Worm (Caenorhabditis elegans) whole organism, young adult: Measurements from ENCODE around the gene EGAP2.2.

ENCODE experiments used
- B0019.2 ChIP-seq: fragments of 200-800 bp; sonication (Bioruptor generic); conservative IDR thresholded peaks from 2 replicates; pipeline ENCODE4 v1.3.6; 2022; ENCODE audit warnings: missing genetic modification reagents, missing genetic modification characterization, missing compliant biosample characterization
- C17E4.6 ChIP-seq: fragments of 200-800 bp; sonication (Bioruptor generic); IDR thresholded peaks from 2 replicates; pipeline ENCODE4 v1.3.6; 2022; ENCODE audit warnings: missing genetic modification reagents, missing genetic modification characterization, missing compliant biosample characterization
- D2030.7 ChIP-seq: fragments of 200-800 bp; sonication (Bioruptor generic); IDR thresholded peaks from 2 replicates; pipeline ENCODE4 v1.3.6; 2022; ENCODE audit warnings: missing genetic modification reagents, missing genetic modification characterization, missing compliant biosample characterization
- F57C9.4 ChIP-seq: sonication (generic microtip); optimal IDR thresholded peaks from 2 replicates; lab custom pipeline; 2017; ENCODE audit warnings: mild to moderate bottlenecking, missing genetic modification characterization, missing compliant biosample characterization
- K11D2.4 ChIP-seq: fragments of 200-800 bp; sonication (Bioruptor generic); IDR thresholded peaks from 2 replicates; pipeline ENCODE4 v1.3.6; 2022; ENCODE audit warnings: missing genetic modification reagents, missing genetic modification characterization, missing compliant biosample characterization
- T07F8.4 ChIP-seq: sonication (generic microtip); optimal IDR thresholded peaks from 2 replicates; lab custom pipeline; 2016; ENCODE audit warnings: mild to moderate bottlenecking, missing genetic modification characterization, moderate library complexity, missing compliant biosample characterization
- Y56A3A.18 ChIP-seq: fragments of 200-800 bp; sonication (Bioruptor generic); IDR thresholded peaks from 2 replicates; pipeline ENCODE4 v1.3.6; 2022; ENCODE audit warnings: missing genetic modification reagents, missing genetic modification characterization, missing compliant biosample characterization
- Y79H2A.3 ChIP-seq: fragments of 200-800 bp; sonication (Bioruptor generic); conservative IDR thresholded peaks from 2 replicates; pipeline ENCODE4 v1.3.6; 2022; ENCODE audit warnings: missing genetic modification reagents, missing genetic modification characterization, missing compliant biosample characterization
- Y95B8A.8 ChIP-seq: fragments of 200-800 bp; sonication (Bioruptor generic); IDR thresholded peaks from 2 replicates; pipeline ENCODE4 v1.3.6; 2022; ENCODE audit warnings: missing genetic modification reagents, missing genetic modification characterization, missing compliant biosample characterization
- ZK185.1 ChIP-seq: sonication (generic microtip); optimal IDR thresholded peaks from 2 replicates; lab custom pipeline; 2016; ENCODE audit warnings: mild to moderate bottlenecking, missing genetic modification characterization, missing compliant biosample characterization; ENCODE audit not compliant: poor library complexity, severe bottlenecking
- akir-1 ChIP-seq: fragments of 200-800 bp; sonication (Bioruptor generic); optimal IDR thresholded peaks from 2 replicates; lab custom pipeline; 2018; ENCODE audit warnings: mild to moderate bottlenecking, missing genetic modification characterization, moderate library complexity, missing compliant biosample characterization
- ama-1 ChIP-seq, 3 experiments: fragments of 150-350 bp in 1 of 3; sonication (generic microtip) in 2 of 3; optimal IDR thresholded peaks; 2 replicates each; lab custom pipeline; 2014 to 2018; ENCODE audit warnings: missing biosample characterization in 2 of 3, missing genetic modification characterization in 2 of 3, missing genetic modification reagents in 2 of 3
- aptf-3 ChIP-seq: fragments of 200-800 bp; sonication (Bioruptor generic); IDR thresholded peaks from 2 replicates; pipeline ENCODE4 v1.3.6; 2022; ENCODE audit warnings: missing genetic modification characterization, missing compliant biosample characterization
- attf-3 ChIP-seq: fragments of 200-800 bp; sonication (Bioruptor generic); conservative IDR thresholded peaks from 2 replicates; pipeline ENCODE4 v1.3.6; 2022; ENCODE audit warnings: missing genetic modification reagents, missing genetic modification characterization, missing compliant biosample characterization
- bed-1 ChIP-seq: fragments of 200-800 bp; sonication (Bioruptor generic); IDR thresholded peaks from 2 replicates; pipeline ENCODE4 v1.3.6; 2022; ENCODE audit warnings: missing genetic modification reagents, missing genetic modification characterization, missing compliant biosample characterization
- ccch-3 ChIP-seq: fragments of 200-800 bp; sonication (Bioruptor generic); optimal IDR thresholded peaks from 2 replicates; lab custom pipeline; 2018; ENCODE audit warnings: mild to moderate bottlenecking, missing genetic modification characterization, missing compliant biosample characterization
- ceh-58 ChIP-seq: fragments of 200-800 bp; sonication (Bioruptor generic); IDR thresholded peaks from 2 replicates; pipeline ENCODE4 v1.3.6; 2022; ENCODE audit warnings: missing genetic modification characterization, missing compliant biosample characterization
- die-1 ChIP-seq: sonication (generic microtip); optimal IDR thresholded peaks from 2 replicates; lab custom pipeline; 2016; ENCODE audit warnings: missing genotype, mild to moderate bottlenecking, missing genetic modification characterization, missing compliant biosample characterization
- efl-1 ChIP-seq: fragments of 150-350 bp; optimal IDR thresholded peaks from 2 replicates; lab custom pipeline; 2014; ENCODE audit warnings: missing biosample characterization, missing genetic modification reagents, missing genetic modification characterization
- egl-18 ChIP-seq: fragments of 200-800 bp; sonication (Bioruptor generic); IDR thresholded peaks from 2 replicates; pipeline ENCODE4 v1.3.6; 2022; ENCODE audit warnings: missing genetic modification reagents, missing genetic modification characterization, missing compliant biosample characterization
- ekl-4 ChIP-seq: fragments of 200-800 bp; sonication (Bioruptor generic); IDR thresholded peaks from 2 replicates; pipeline ENCODE4 v1.3.6; 2022; ENCODE audit warnings: missing genetic modification reagents, missing genetic modification characterization, missing compliant biosample characterization
- hlh-12 ChIP-seq: sonication (generic microtip); optimal IDR thresholded peaks from 2 replicates; lab custom pipeline; 2016; ENCODE audit warnings: missing genetic modification characterization, missing compliant biosample characterization
- hsf-1 ChIP-seq: fragments of 200-800 bp; sonication (Bioruptor generic); IDR thresholded peaks from 2 replicates; pipeline ENCODE4 v1.3.6; 2022; ENCODE audit warnings: missing genetic modification reagents, missing genetic modification characterization, missing compliant biosample characterization
- lag-1 ChIP-seq: fragments of 200-800 bp; sonication (Bioruptor generic); IDR thresholded peaks from 2 replicates; pipeline ENCODE4 v1.3.6; 2022; ENCODE audit warnings: missing genetic modification reagents, missing genetic modification characterization, missing compliant biosample characterization
- let-607 ChIP-seq, 2 experiments: fragments of 200-800 bp in 1 of 2; sonication (Bioruptor generic) in 1 of 2; sonication (generic microtip) in 1 of 2; optimal IDR thresholded peaks; 2 replicates each; lab custom pipeline; 2016 to 2018; ENCODE audit warnings: mild to moderate bottlenecking in 2 of 2, missing compliant biosample characterization in 2 of 2, missing genetic modification characterization in 2 of 2, moderate library complexity in 2 of 2, missing genotype in 1 of 2
- lin-35 ChIP-seq, 3 experiments: fragments of 150-350 bp in 2 of 3; sonication (generic microtip) in 1 of 3; optimal IDR thresholded peaks; 2 replicates each; lab custom pipeline; 2014 to 2018; ENCODE audit warnings: missing biosample characterization in 3 of 3, missing genetic modification characterization in 3 of 3, missing genetic modification reagents in 3 of 3
- lin-54 ChIP-seq: fragments of 200-800 bp; sonication (Bioruptor generic); optimal IDR thresholded peaks from 2 replicates; lab custom pipeline; 2018; ENCODE audit warnings: mild to moderate bottlenecking, missing genetic modification characterization, missing compliant biosample characterization
- lsy-27 ChIP-seq: sonication (generic microtip); optimal IDR thresholded peaks from 2 replicates; lab custom pipeline; 2017; ENCODE audit warnings: missing genetic modification characterization, mild to moderate bottlenecking, missing compliant biosample characterization, antibody characterized with exemption, missing genotype, borderline replicate concordance; ENCODE audit not compliant: insufficient read depth
- mcd-1 ChIP-seq: fragments of 200-800 bp; sonication (Bioruptor generic); IDR thresholded peaks from 2 replicates; pipeline ENCODE4 v1.3.6; 2022; ENCODE audit warnings: missing genetic modification reagents, missing genetic modification characterization, missing compliant biosample characterization
- mel-28 ChIP-seq: sonication (generic microtip); optimal IDR thresholded peaks from 2 replicates; lab custom pipeline; 2016; ENCODE audit warnings: borderline replicate concordance, mild to moderate bottlenecking, missing genetic modification characterization, missing compliant biosample characterization
- nhr-120 ChIP-seq: fragments of 200-800 bp; sonication (Bioruptor generic); IDR thresholded peaks from 2 replicates; pipeline ENCODE4 v1.3.6; 2022; ENCODE audit warnings: missing genetic modification characterization, missing compliant biosample characterization
- nhr-27 ChIP-seq: fragments of 200-800 bp; sonication (Bioruptor generic); optimal IDR thresholded peaks from 2 replicates; lab custom pipeline; 2018; ENCODE audit warnings: mild to moderate bottlenecking, missing genetic modification characterization, moderate library complexity, missing compliant biosample characterization
- nhr-80 ChIP-seq: sonication (generic microtip); optimal IDR thresholded peaks from 2 replicates; lab custom pipeline; 2016; ENCODE audit warnings: missing genetic modification characterization, missing compliant biosample characterization
- pbrm-1 ChIP-seq: fragments of 200-800 bp; sonication (Bioruptor generic); IDR thresholded peaks from 2 replicates; pipeline ENCODE4 v1.3.6; 2022; ENCODE audit warnings: missing genetic modification reagents, missing genetic modification characterization, missing compliant biosample characterization
- rec-8 ChIP-seq, 2 experiments: sonication (generic microtip); optimal IDR thresholded peaks; 2 replicates each; lab custom pipeline; 2016; ENCODE audit warnings: mild to moderate bottlenecking in 2 of 2, missing genetic modification characterization in 2 of 2, missing genetic modification reagents in 2 of 2, missing genotype in 2 of 2, missing biosample characterization in 1 of 2, missing compliant biosample characterization in 1 of 2, moderate library complexity in 1 of 2
- snpc-3.4 ChIP-seq: sonication (generic microtip); optimal IDR thresholded peaks from 2 replicates; lab custom pipeline; 2017; ENCODE audit warnings: missing genetic modification characterization, mild to moderate bottlenecking, missing compliant biosample characterization, antibody characterized with exemption, moderate library complexity, missing genotype, missing genetic modification reagents
- zfh-2 ChIP-seq: fragments of 200-800 bp; sonication (Bioruptor generic); conservative IDR thresholded peaks from 2 replicates; pipeline ENCODE4 v1.3.6; 2022; ENCODE audit warnings: missing genetic modification reagents, missing genetic modification characterization, missing compliant biosample characterization

EGAP2.2 gene

DNA sequence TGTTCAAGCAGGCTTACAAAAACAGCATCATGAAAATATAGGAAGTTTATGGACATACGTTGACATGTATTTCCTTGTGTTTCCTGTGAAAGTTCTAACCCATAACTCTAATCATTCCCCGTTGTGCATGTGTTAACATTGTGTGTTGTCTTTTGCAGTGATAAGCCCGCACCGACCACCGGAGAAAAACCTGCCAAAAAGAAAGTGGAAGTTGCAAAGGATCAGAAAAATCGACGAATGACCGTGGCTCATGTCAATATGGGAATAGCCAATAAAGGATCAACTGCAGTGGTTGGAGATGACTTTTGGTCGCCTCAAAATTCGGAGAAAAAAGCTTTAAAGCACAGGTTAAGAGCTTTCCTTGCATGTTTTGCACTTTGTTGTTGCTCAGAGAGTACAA is 24.4 kb upstream of the EGAP2.2 start:
- TF ChIP-seq lin-35 (GFP tag; optimal IDR thresholded peaks at IDR 0.05; lab: Kevin White, UChicago) (no peak), hsf-1 (GFP tag; lab: Robert Waterston, UW) (no peak), ZK185.1 (tag; lab: Kevin White, UChicago) (no peak), nhr-120 (GFP tag; lab: Robert Waterston, UW) (no peak), ccch-3 (GFP tag; lab: Kevin White, UChicago) (no peak), egl-18 (GFP tag; lab: Robert Waterston, UW) (no peak), T07F8.4 (no peak), efl-1 (no peak), akir-1 (GFP tag; lab: Kevin White, UChicago) (no peak)

DNA sequence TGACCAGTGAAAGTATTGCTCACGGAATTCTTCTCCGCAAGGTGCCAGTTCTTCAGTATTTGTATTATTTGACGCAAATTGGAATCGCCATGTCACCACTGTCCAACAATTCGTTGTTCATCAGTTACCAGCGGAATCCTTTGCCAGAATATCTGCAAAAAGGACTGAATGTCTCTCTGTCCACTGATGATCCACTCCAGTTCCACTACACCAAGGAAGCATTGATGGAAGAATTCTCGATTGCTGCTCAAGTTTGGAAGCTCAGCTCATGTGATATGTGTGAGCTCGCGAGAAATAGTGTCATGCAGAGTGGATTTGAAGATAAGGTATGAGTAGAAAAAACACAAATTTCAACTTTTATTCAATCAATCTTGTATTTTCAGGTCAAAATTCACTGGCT is 20.6 kb upstream of the EGAP2.2 start:
- no peak for TF ChIP-seq attf-3 (GFP tag; lab: Robert Waterston, UW)
- no peak for TF ChIP-seq lin-54
- TF ChIP-seq ceh-58 (GFP tag; lab: Robert Waterston, UW), result no peak
- no peak for TF ChIP-seq ccch-3 (GFP tag; lab: Kevin White, UChicago)
- no peak for TF ChIP-seq Y79H2A.3 (GFP tag; lab: Robert Waterston, UW)
- no peak for TF ChIP-seq hlh-12 (tag; lab: Kevin White, UChicago)
- TF ChIP-seq egl-18 (GFP tag; lab: Robert Waterston, UW), result no peak
- TF ChIP-seq nhr-27 (tag; lab: Kevin White, UChicago), result no peak
- no peak for TF ChIP-seq D2030.7 (GFP tag; lab: Robert Waterston, UW)
- no peak for TF ChIP-seq pbrm-1
- no peak for TF ChIP-seq mel-28 (tag; lab: Kevin White, UChicago)
- no peak for TF ChIP-seq F57C9.4 (tag; lab: Kevin White, UChicago)
- TF ChIP-seq Y56A3A.18 (GFP tag; lab: Robert Waterston, UW), result no peak
- TF ChIP-seq nhr-80, result no peak
- no peak for TF ChIP-seq K11D2.4 (GFP tag; lab: Robert Waterston, UW)

DNA sequence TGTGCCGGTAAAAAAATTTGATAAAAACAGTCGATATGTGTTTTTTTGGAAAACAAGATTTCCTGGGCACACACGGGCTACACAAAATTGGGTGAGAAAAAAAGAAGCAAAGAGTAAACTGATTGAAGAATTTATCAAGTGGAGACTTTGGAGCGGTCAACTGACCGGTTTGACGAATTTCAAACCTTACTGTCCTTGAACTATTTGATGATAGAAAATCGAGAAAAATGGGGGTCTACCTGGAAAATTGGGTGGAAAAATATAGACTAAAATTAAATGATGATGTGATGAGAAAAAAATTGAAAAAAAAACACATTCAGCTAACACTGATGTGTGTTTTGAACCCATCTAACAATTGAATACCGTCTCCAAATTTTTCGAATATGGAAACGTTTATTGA is 18.9 kb upstream of the EGAP2.2 start, which contains the start of gene C34F11.8:
Gene C34F11.8 (minus strand): TSS at position 135 of the 400 bp plus-strand sequence.
- TF ChIP-seq rec-8 (tag; optimal IDR thresholded peaks at IDR 0.05; lab: Kevin White, UChicago) (no peak), Y95B8A.8 (no peak), aptf-3 (GFP tag; lab: Robert Waterston, UW) (no peak), lsy-27 (no peak), C17E4.6 (no peak)

DNA sequence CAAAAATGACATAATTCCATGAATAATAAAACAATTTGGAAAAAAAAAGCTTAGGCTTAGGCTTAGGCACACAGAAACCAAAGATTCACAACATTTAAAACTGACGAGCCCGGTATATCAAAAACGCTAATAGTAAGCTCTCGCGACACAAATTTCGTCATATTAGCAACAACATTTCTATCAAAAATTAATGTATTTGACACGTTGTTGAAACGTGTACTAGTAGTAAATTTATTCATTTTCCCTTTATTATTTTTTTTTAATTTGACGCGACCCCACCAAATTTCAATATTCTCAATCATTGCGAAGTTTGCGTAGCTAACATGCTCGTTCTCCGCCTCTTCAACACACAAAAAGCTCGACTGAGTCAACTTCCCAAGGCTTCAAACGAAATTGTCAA is 17.7 kb upstream of the EGAP2.2 start, which contains the start of gene C34F11.2:
Gene C34F11.2 (plus strand): TSS at position 301 of the 400 bp plus-strand sequence.
- TF ChIP-seq mcd-1 (GFP tag; lab: Robert Waterston, UW) (no peak), ekl-4 (no peak), let-607 (tag; optimal IDR thresholded peaks at IDR 0.05; lab: Kevin White, UChicago) (no peak), ama-1 (optimal IDR thresholded peaks at IDR 0.05; lab: Kevin White, UChicago) (no peak), ama-1 (GFP tag; optimal IDR thresholded peaks at IDR 0.05; lab: Kevin White, UChicago) (no peak), ceh-58 (GFP tag; lab: Robert Waterston, UW) (no peak), B0019.2 (GFP tag; lab: Robert Waterston, UW) (no peak), zfh-2 (no peak), lag-1 (GFP tag; lab: Robert Waterston, UW) (no peak), die-1 (no peak), bed-1 (GFP tag; lab: Robert Waterston, UW) (no peak), hsf-1 (GFP tag; lab: Robert Waterston, UW) (no peak), nhr-27 (tag; lab: Kevin White, UChicago) (no peak), snpc-3.4 (tag; lab: Kevin White, UChicago) (no peak)
